Fruit fly (Drosophila melanogaster): ENCODE measurements around the gene CG15740.

CG15740 gene

DNA sequence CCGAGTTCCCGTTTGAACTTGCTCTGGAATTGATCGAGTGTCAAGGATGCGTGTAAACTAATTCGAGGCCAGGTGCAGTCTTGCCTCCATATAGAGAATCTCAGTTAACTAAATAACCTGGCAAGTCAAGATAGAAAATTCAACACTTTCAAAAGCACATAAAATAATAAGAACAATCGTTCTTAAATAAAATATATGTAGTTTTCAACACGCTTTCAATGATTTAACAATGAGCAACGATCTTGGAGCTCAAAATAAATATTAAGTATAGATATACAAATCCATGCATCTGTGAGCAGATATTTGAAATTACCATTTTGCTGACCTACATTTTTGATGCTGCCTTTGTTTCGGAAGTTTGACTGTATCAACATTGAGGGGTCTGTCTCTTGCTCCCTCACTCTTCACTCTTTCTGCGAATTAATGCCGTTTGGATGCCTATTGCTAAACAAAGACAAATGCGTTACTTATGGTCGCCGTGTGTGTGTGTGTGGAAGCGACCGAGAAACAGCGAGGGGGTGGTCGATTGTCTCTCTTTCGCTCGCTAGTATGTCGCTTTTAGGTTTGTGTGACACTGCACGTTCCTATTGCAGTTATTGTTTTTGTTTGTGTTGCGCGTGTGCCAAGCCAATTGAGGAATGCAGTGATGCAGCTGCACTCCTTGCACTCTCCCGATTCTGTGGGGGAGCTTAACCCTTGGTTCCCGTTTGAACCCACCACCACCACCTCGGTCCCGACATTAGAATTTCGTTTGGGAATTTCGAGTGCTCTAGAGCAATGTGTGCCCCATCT lies 25.4 kb downstream of the CG15740 start:
- TF ChIP-seq noc (tag; optimal IDR thresholded peaks at IDR 0.05): peak; percentile 41

dm6 chrX:11819241-11819862 lies 26.5 kb downstream of the CG15740 start:
- no peak for TF ChIP-seq noc (tag; optimal IDR thresholded peaks at IDR 0.05)

- no peak for TF ChIP-seq noc (tag; optimal IDR thresholded peaks at IDR 0.05)
Observed at dm6 chrX:11818767-11819089, 27.2 kb downstream of the CG15740 start.

DNA sequence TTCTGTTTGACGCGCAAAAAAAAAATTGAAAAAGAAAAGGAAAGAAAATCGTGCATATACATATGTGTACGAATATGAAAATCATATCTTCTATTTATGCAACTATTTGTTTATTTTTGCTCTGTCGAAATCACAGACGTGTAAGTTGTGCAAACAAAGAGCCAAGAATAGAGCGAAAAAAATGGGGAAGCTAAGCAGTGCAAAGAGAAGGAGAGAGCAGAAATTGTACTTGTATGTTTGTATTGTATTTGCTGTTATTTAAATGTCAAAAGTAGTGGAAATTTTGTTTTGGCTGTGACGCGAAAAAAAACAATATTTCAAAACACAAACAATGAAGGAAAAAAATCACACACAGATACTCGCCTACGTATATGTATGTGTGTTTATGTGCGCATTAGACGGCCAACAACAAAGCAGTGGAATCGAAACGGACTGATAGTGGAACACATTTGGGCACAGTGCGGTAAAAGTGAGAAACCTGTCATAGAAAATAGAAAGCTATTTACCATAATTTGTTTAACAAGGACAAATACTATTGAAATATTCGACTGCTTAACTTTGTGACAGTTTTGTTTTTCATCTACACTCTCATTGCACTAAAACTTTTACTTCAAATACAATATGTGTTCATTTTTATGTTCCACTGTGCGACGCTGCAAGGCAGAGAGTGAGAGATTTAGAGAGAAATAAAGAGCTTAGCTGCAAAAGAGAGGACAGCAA lies 27.7 kb downstream of the CG15740 start:
- peak; percentile 93 for TF ChIP-seq noc (tag; optimal IDR thresholded peaks at IDR 0.05)

- TF ChIP-seq noc (tag; optimal IDR thresholded peaks at IDR 0.05): no peak
Observed at dm6 chrX:11817183-11817972, 28.5 kb downstream of the CG15740 start.

DNA sequence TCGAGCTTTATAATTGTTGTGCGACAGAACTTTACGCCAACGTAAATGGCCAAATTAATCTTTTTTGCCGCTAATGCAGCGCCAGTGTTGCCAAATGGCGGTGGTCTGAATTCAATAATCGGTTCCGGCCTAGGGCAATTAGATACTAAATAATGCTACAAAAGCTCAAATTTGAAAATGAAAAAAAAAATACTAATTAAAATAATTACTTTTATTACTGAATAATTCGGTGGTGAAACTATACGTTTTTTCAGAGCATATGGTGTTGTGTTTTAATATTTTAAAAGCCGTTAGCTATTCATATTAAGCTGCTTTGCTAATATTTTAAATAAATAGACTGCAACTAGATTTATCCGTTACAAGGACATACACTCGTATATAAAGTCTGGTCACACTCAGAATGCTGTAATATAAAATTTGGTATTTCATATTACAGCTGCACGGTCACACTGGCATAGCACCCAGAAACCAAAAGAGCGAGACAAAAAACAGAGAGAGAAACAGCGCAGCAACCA lies 29.4 kb downstream of the CG15740 start, which contains the start of the genes CG1578 and rudhira:
Gene CG1578, minus strand, starts transcription at position 118 of the 515 bp plus-strand sequence.
Gene rudhira, plus strand, starts transcription at position 465 of the 515 bp plus-strand sequence.
- no peak for TF ChIP-seq noc (tag; optimal IDR thresholded peaks at IDR 0.05)

- no peak for TF ChIP-seq noc (tag; optimal IDR thresholded peaks at IDR 0.05)
Observed at dm6 chrX:11815356-11816270, 30.3 kb downstream of the CG15740 start.

- TF ChIP-seq noc (tag; optimal IDR thresholded peaks at IDR 0.05): no peak
Observed at dm6 chrX:11813721-11814161, 32.2 kb downstream of the CG15740 start.

DNA sequence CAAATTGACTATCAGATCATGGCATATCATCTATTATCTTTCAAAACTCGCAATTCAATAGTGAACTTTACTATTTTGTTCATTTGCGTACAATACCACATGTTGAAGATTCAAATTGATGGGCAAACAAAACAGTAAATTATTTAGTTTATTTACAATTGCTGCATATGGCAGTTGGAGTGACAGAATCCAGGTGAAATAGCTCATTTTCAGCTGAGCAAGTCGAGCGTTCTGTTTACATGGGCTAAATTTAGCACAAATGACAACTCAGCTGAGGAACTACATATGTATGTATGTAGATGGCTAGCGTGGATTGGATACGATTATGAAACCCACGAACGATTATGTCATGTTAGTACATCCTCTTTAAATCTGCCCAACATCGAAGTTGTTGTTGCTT lies 33.1 kb downstream of the CG15740 start:
- no peak for TF ChIP-seq noc (tag; optimal IDR thresholded peaks at IDR 0.05)

DNA sequence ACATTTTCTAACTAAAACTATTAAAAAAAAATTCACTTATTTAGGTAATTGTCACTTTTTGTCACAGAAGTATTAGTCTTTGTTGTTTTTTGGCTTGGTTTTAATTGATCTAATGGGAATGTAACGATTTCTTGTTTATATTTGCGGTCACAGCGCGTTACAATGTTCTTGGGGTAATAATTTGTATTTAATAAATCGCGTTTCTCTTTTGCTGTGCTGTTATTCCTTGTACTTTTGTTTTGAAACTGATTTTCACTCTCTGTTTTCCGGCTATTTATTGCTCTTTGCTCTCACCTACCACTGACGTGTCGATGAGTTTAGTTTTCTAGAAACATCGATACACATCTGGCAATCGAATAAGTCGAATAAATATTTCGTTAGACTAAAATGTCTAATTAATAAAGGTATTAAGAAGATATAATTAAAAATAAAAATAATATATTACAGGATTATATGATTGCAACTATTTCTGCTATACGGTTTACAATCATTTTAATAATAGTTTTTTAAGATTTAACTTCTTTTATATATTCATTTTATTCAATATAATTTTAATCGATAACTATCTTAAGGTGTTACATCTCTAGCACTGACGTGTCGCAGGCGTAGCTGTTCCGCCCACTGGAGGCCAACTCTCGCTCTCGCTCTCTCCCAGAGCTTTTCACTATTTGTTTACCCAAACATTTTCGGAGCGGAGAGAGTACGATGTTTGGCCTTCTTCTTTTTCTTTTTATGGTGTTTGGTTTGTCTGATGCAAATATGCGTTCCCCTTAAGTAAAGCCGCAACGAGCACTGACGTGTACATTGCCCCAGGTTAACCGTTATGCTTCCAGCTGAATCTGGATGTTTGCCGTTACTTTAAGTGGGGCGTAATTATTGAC lies 38.8 kb downstream of the CG15740 start, which contains the start of gene Hsc70-3:
Gene Hsc70-3, minus strand, starts transcription at position 251 of the 881 bp plus-strand sequence.
- peak; percentile 54 for TF ChIP-seq noc (tag; optimal IDR thresholded peaks at IDR 0.05)

DNA sequence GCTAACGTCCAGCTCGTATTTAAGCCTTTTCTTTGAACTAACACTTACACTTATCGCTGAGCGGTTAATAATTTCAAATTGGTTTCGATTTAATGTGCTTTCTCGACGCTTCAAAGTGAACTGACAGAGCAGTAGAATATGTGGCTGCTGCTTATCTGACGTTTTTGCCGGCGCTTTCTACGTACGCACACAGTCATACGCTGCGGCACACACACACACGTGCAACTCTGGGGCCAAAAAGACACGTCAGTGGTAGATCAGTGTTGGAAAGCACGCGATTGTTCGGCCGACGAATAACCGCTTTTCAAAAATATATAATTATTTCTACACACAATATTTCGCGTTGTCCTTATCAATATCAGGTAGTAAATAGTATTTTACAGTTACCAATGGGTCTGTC lies 39.7 kb downstream of the CG15740 start:
- peak; percentile 8 for TF ChIP-seq noc (tag; optimal IDR thresholded peaks at IDR 0.05)

dm6 chrX:11805066-11805766 lies 40.7 kb downstream of the CG15740 start:
- TF ChIP-seq noc (tag; optimal IDR thresholded peaks at IDR 0.05): peak; percentile 34

DNA sequence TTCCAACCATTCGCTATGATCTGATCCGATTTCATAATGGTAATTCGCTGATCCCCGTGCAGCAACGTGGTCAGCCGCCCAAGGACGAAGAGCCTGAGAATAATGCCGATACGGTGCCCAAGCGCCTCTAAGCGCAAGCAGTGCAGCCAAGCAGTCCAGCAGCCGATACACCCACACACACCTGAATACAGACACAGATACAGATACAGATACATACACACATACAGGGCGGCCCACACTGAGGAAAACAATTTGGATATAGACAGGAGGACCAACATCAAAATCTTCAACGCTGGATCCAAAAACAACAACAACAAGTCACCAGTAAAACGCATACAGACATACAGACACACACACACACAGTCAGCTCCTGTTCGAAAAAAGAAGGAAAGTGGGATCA lies 46.0 kb downstream of the CG15740 start:
- no peak for TF ChIP-seq noc (tag; optimal IDR thresholded peaks at IDR 0.05)

All from whole organism, larva.